Worm (Caenorhabditis elegans) whole organism, L1 larva: ENCODE results near the gene nas-11.

Experiments
- C04F5.9 ChIP-seq: sonication (generic microtip); optimal IDR thresholded peaks from 2 replicates; lab custom pipeline; 2016; ENCODE audit warnings: missing genetic modification characterization, missing compliant biosample characterization
- C16A3.4 ChIP-seq: fragments of 150-350 bp; optimal IDR thresholded peaks from 2 replicates; lab custom pipeline; 2014; ENCODE audit warnings: missing biosample characterization, missing genetic modification characterization
- C34B4.2 ChIP-seq: sonication (generic microtip); optimal IDR thresholded peaks from 2 replicates; lab custom pipeline; 2017; ENCODE audit warnings: mild to moderate bottlenecking, missing genetic modification characterization, missing compliant biosample characterization
- F16B12.6 ChIP-seq: fragments of 150-350 bp; optimal IDR thresholded peaks from 2 replicates; lab custom pipeline; 2014; ENCODE audit warnings: missing biosample characterization, missing genetic modification characterization
- aly-2 ChIP-seq: fragments of 150-350 bp; optimal IDR thresholded peaks from 2 replicates; lab custom pipeline; 2014; ENCODE audit warnings: missing biosample characterization, missing genetic modification characterization
- blmp-1 ChIP-seq: fragments of 150-350 bp; optimal IDR thresholded peaks from 2 replicates; lab custom pipeline; 2014; ENCODE audit warnings: missing biosample characterization, missing genetic modification characterization
- ceh-8 ChIP-seq: fragments of 200-800 bp; sonication (Bioruptor generic); optimal IDR thresholded peaks from 2 replicates; lab custom pipeline; 2018; ENCODE audit warnings: mild to moderate bottlenecking, missing genetic modification characterization, moderate library complexity, missing compliant biosample characterization
- ceh-88 ChIP-seq: fragments of 200-800 bp; sonication (Bioruptor generic); IDR thresholded peaks from 2 replicates; pipeline ENCODE4 v1.3.6; 2022; ENCODE audit warnings: missing genetic modification characterization, missing compliant biosample characterization
- ceh-90 ChIP-seq: sonication (generic microtip); optimal IDR thresholded peaks from 2 replicates; lab custom pipeline; 2016; ENCODE audit warnings: missing genetic modification characterization, missing compliant biosample characterization
- ces-1 ChIP-seq: fragments of 150-350 bp; optimal IDR thresholded peaks from 2 replicates; lab custom pipeline; 2014; ENCODE audit warnings: missing biosample characterization, missing genetic modification reagents, missing genetic modification characterization
- dpl-1 ChIP-seq, 3 experiments: fragments of 150-350 bp in 2 of 3; sonication (generic microtip) in 1 of 3; optimal IDR thresholded peaks; 2 replicates each; lab custom pipeline; 2014 to 2017; ENCODE audit warnings: missing biosample characterization in 3 of 3, missing genetic modification characterization in 3 of 3, missing genetic modification reagents in 3 of 3
- dsc-1 ChIP-seq: sonication (generic microtip); optimal IDR thresholded peaks from 2 replicates; lab custom pipeline; 2016; ENCODE audit warnings: mild to moderate bottlenecking, missing genetic modification characterization, missing compliant biosample characterization
- efl-1 ChIP-seq, 4 experiments: fragments of 150-350 bp; optimal IDR thresholded peaks in 3 of 4; peaks in 1 of 4; 1 replicate in 1 of 4; 2 replicates in 3 of 4; lab custom pipeline; 2014; ENCODE audit warnings: missing biosample characterization in 2 of 4, missing genetic modification characterization in 2 of 4, missing genetic modification reagents in 2 of 4
- egl-13 ChIP-seq: sonication (generic microtip); optimal IDR thresholded peaks from 2 replicates; lab custom pipeline; 2016; ENCODE audit warnings: missing genotype, missing genetic modification reagents, missing genetic modification characterization, missing compliant biosample characterization
- egl-27 ChIP-seq, 2 experiments: fragments of 150-350 bp in 1 of 2; sonication (generic microtip); optimal IDR thresholded peaks; 3 replicates each; lab custom pipeline; 2017 to 2018; ENCODE audit warnings: missing biosample characterization in 2 of 2, missing genetic modification characterization in 2 of 2, missing genetic modification reagents in 2 of 2
- elt-2 ChIP-seq: sonication (generic microtip); optimal IDR thresholded peaks from 2 replicates; lab custom pipeline; 2016; ENCODE audit warnings: missing genetic modification characterization, mild to moderate bottlenecking, inconsistent platforms, missing compliant biosample characterization, missing genetic modification reagents
- fkh-4 ChIP-seq: sonication (generic microtip); optimal IDR thresholded peaks from 2 replicates; lab custom pipeline; 2016; ENCODE audit warnings: missing compliant biosample characterization, missing genetic modification characterization, borderline replicate concordance
- fkh-8 ChIP-seq: sonication (generic microtip); optimal IDR thresholded peaks from 2 replicates; lab custom pipeline; 2016; ENCODE audit warnings: mild to moderate bottlenecking, missing genetic modification characterization, missing compliant biosample characterization
- fos-1 ChIP-seq: fragments of 150-350 bp; optimal IDR thresholded peaks from 2 replicates; lab custom pipeline; 2014; ENCODE audit warnings: missing biosample characterization, missing genetic modification characterization
- lin-35 ChIP-seq, 2 experiments: fragments of 150-350 bp; optimal IDR thresholded peaks; 2 replicates each; lab custom pipeline; 2014; ENCODE audit warnings: missing biosample characterization in 2 of 2, missing genetic modification characterization in 2 of 2, missing genetic modification reagents in 2 of 2
- lsy-2 ChIP-seq, 2 experiments: fragments of 150-350 bp; optimal IDR thresholded peaks; 2 replicates each; lab custom pipeline; 2014; ENCODE audit warnings: missing biosample characterization in 2 of 2, missing genetic modification characterization in 2 of 2
- mab-9 ChIP-seq: fragments of 200-800 bp; sonication (Bioruptor generic); IDR thresholded peaks from 2 replicates; pipeline ENCODE4 v1.3.6; 2022; ENCODE audit warnings: missing genetic modification reagents, missing genetic modification characterization, missing compliant biosample characterization
- mdl-1 ChIP-seq, 2 experiments: fragments of 150-350 bp; optimal IDR thresholded peaks; 2 replicates each; lab custom pipeline; 2014 to 2017; ENCODE audit warnings: missing biosample characterization in 2 of 2, missing genetic modification characterization in 2 of 2, inconsistent platforms in 1 of 2
- mef-2 ChIP-seq: fragments of 150-350 bp; optimal IDR thresholded peaks from 2 replicates; lab custom pipeline; 2014; ENCODE audit warnings: missing biosample characterization, missing genetic modification characterization
- mep-1 ChIP-seq: fragments of 150-350 bp; optimal IDR thresholded peaks from 2 replicates; lab custom pipeline; 2014; ENCODE audit warnings: missing biosample characterization, missing genetic modification characterization
- nhr-11 ChIP-seq: fragments of 150-350 bp; optimal IDR thresholded peaks from 2 replicates; lab custom pipeline; 2014; ENCODE audit warnings: missing biosample characterization, missing genetic modification characterization
- nhr-19 ChIP-seq: fragments of 200-800 bp; sonication (Bioruptor generic); conservative IDR thresholded peaks from 2 replicates; pipeline ENCODE4 v1.3.6; 2022; ENCODE audit warnings: missing genetic modification characterization, missing compliant biosample characterization
- nhr-28 ChIP-seq: fragments of 150-350 bp; optimal IDR thresholded peaks from 2 replicates; lab custom pipeline; 2014; ENCODE audit warnings: missing biosample characterization, missing genetic modification characterization
- nhr-71 ChIP-seq: sonication (generic microtip); optimal IDR thresholded peaks from 2 replicates; lab custom pipeline; 2016; ENCODE audit warnings: mild to moderate bottlenecking, missing genetic modification characterization, moderate library complexity, missing compliant biosample characterization
- nhr-76 ChIP-seq: sonication (generic microtip); optimal IDR thresholded peaks from 2 replicates; lab custom pipeline; 2017; ENCODE audit warnings: missing biosample characterization, missing genetic modification characterization
- nhr-77 ChIP-seq: fragments of 150-350 bp; optimal IDR thresholded peaks from 2 replicates; lab custom pipeline; 2014; ENCODE audit warnings: missing biosample characterization, missing genetic modification characterization
- nhr-85 ChIP-seq: sonication (generic microtip); peaks from one replicate; lab custom pipeline; 2016; ENCODE audit warnings: missing genetic modification characterization, inconsistent platforms, missing compliant biosample characterization
- nhr-90 ChIP-seq: sonication (generic microtip); optimal IDR thresholded peaks from 2 replicates; lab custom pipeline; 2016; ENCODE audit warnings: mild to moderate bottlenecking, missing genetic modification characterization, missing compliant biosample characterization; ENCODE audit not compliant: poor library complexity
- pag-3 ChIP-seq: sonication (generic microtip); optimal IDR thresholded peaks from 2 replicates; lab custom pipeline; 2017; ENCODE audit warnings: missing genetic modification characterization, mild to moderate bottlenecking, missing compliant biosample characterization, antibody characterized with exemption, borderline replicate concordance; ENCODE audit not compliant: insufficient read depth
- pqm-1 ChIP-seq: sonication (generic microtip); optimal IDR thresholded peaks from 3 replicates; lab custom pipeline; 2017; ENCODE audit warnings: missing biosample characterization, missing genetic modification characterization
- rnt-1 ChIP-seq: sonication (generic microtip); optimal IDR thresholded peaks from 2 replicates; lab custom pipeline; 2016; ENCODE audit warnings: mild to moderate bottlenecking, missing genetic modification characterization, moderate library complexity, missing compliant biosample characterization
- skn-1 ChIP-seq: fragments of 150-350 bp; optimal IDR thresholded peaks from 2 replicates; lab custom pipeline; 2014; ENCODE audit warnings: missing biosample characterization, missing genetic modification characterization
- snpc-4 ChIP-seq: fragments of 150-350 bp; optimal IDR thresholded peaks from 2 replicates; lab custom pipeline; 2014; ENCODE audit warnings: missing biosample characterization, missing genetic modification characterization
- snu-23 ChIP-seq: sonication (generic microtip); optimal IDR thresholded peaks from 2 replicates; lab custom pipeline; 2016; ENCODE audit warnings: missing genetic modification characterization, missing compliant biosample characterization
- sptf-1 ChIP-seq: fragments of 150-350 bp; optimal IDR thresholded peaks from 2 replicates; lab custom pipeline; 2014; ENCODE audit warnings: missing biosample characterization, missing genetic modification characterization
- sup-37 ChIP-seq: fragments of 200-800 bp; sonication (Bioruptor generic); optimal IDR thresholded peaks from 2 replicates; lab custom pipeline; 2018; ENCODE audit warnings: mild to moderate bottlenecking, missing genetic modification characterization, missing compliant biosample characterization
- swsn-7 ChIP-seq: sonication (generic microtip); optimal IDR thresholded peaks from 2 replicates; lab custom pipeline; 2016; ENCODE audit warnings: missing genetic modification characterization, missing compliant biosample characterization
- tlp-1 ChIP-seq: fragments of 150-350 bp; optimal IDR thresholded peaks from 2 replicates; lab custom pipeline; 2014; ENCODE audit warnings: missing biosample characterization, missing genetic modification characterization
- unc-130 ChIP-seq: fragments of 150-350 bp; optimal IDR thresholded peaks from 2 replicates; lab custom pipeline; 2017; ENCODE audit warnings: missing biosample characterization, missing genetic modification characterization, inconsistent platforms
- unc-30 ChIP-seq: sonication (generic microtip); optimal IDR thresholded peaks from 2 replicates; lab custom pipeline; 2017; ENCODE audit warnings: missing biosample characterization, missing genetic modification characterization
- unc-62 ChIP-seq: fragments of 150-350 bp; optimal IDR thresholded peaks from 2 replicates; lab custom pipeline; 2014; ENCODE audit warnings: missing biosample characterization, missing genetic modification reagents, missing genetic modification characterization
- unc-86 ChIP-seq: sonication (generic microtip); optimal IDR thresholded peaks from 2 replicates; lab custom pipeline; 2016; ENCODE audit warnings: missing genetic modification characterization, missing compliant biosample characterization
- vab-15 ChIP-seq: sonication (generic microtip); optimal IDR thresholded peaks from 2 replicates; lab custom pipeline; 2017; ENCODE audit warnings: missing genotype, mild to moderate bottlenecking, missing genetic modification characterization, missing compliant biosample characterization
- zag-1 ChIP-seq: fragments of 150-350 bp; optimal IDR thresholded peaks from 2 replicates; lab custom pipeline; 2014; ENCODE audit warnings: missing biosample characterization, missing genetic modification characterization
- ztf-4 ChIP-seq: fragments of 150-350 bp; optimal IDR thresholded peaks from 2 replicates; lab custom pipeline; 2014; ENCODE audit warnings: missing biosample characterization, missing genetic modification characterization

Gene nas-11

ce11 chrX:6743344-6743743, 30.0 kb downstream of the nas-11 start:
- TF ChIP-seq ceh-88 (GFP tag; lab: Robert Waterston, UW) (0 out of 2 replicates have a peak, but pooled peaks have one; percentile 2), rnt-1 (peak; percentile 1), fkh-8 (tag; lab: Kevin White, UChicago) (no peak)
- TF ChIP-seq, all 84 proteins: peak for 2

DNA sequence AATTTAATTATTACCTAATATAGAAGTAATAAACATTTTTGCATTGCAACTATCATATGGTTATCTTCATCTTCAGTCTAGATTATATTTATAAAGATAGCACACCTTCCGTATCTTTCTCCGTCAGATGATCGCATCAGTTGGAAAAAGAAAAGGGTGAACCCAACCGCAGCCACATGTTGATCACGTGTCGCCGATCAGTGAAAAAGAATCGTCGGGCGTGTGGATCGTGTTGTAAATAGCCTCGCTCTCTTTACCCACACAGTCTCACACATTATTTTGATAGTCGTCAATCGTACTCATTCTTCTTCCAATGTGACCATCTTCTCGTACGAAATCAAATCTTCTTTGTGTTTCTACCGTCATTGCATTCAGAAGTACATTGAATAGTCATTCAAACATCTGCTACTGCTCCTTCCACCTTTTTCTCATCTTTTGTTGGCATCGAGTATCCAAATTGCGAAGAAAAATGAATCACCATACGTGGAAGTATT, 30.5 kb downstream of the nas-11 start:
- TF ChIP-seq nhr-28 (tag; lab: Kevin White, UChicago): peak; percentile 31
- TF ChIP-seq vab-15 (tag; lab: Kevin White, UChicago): no peak
- peak; percentile 42 for TF ChIP-seq snpc-4 (tag; lab: Kevin White, UChicago)
- peak; percentile 99 for TF ChIP-seq snu-23
- TF ChIP-seq dsc-1 (tag; lab: Kevin White, UChicago): peak; percentile 63
- no peak for TF ChIP-seq sptf-1 (tag; lab: Kevin White, UChicago)
- TF ChIP-seq ztf-4: peak; percentile 99
- TF ChIP-seq ces-1: no peak
- TF ChIP-seq egl-13: peak; percentile 61
- peak; percentile 60 for TF ChIP-seq mab-9
- TF ChIP-seq tlp-1: peak; percentile 86
- no peak for TF ChIP-seq ceh-90 (tag; lab: Kevin White, UChicago)
- peak; percentile 63 to 65 for TF ChIP-seq efl-1 (optimal IDR thresholded peaks at IDR 0.05; lab: Kevin White, UChicago)
- peak; percentile 10 to 97 for TF ChIP-seq efl-1 (GFP tag; optimal IDR thresholded peaks at IDR 0.05 in 1 of 2; lab: Kevin White, UChicago)
- TF ChIP-seq lsy-2 (tag; optimal IDR thresholded peaks at IDR 0.05; lab: Kevin White, UChicago): peak; percentile 84 to 85
- TF ChIP-seq mep-1 (tag; lab: Kevin White, UChicago): peak; percentile 91
- peak in 1 of 2 experiments; percentile 92 for TF ChIP-seq mdl-1 (tag; optimal IDR thresholded peaks at IDR 0.05; lab: Kevin White, UChicago)
- TF ChIP-seq dpl-1 (GFP tag; optimal IDR thresholded peaks at IDR 0.05; lab: Kevin White, UChicago): peak; percentile 37 to 61 (median 49)
- peak; percentile 11 for TF ChIP-seq ceh-8 (GFP tag; lab: Kevin White, UChicago)
- TF ChIP-seq elt-2 (tag; lab: Kevin White, UChicago): peak; percentile 97
- TF ChIP-seq pqm-1 (tag; lab: Kevin White, UChicago): peak; percentile 40
- TF ChIP-seq nhr-76: no peak
- TF ChIP-seq nhr-19 (GFP tag; lab: Robert Waterston, UW): peak; percentile 97
- TF ChIP-seq unc-130 (tag; lab: Kevin White, UChicago): peak; percentile 93
- peak; percentile 49 for TF ChIP-seq fos-1
- peak; percentile 92 for TF ChIP-seq blmp-1 (tag; lab: Kevin White, UChicago)
- no peak for TF ChIP-seq aly-2 (tag; lab: Kevin White, UChicago)
- TF ChIP-seq unc-86 (tag; lab: Kevin White, UChicago): peak; percentile 0
- peak; percentile 68 for TF ChIP-seq nhr-77
- TF ChIP-seq nhr-90 (tag; lab: Kevin White, UChicago): peak; percentile 99
- peak; percentile 99 for TF ChIP-seq nhr-71
- TF ChIP-seq mef-2 (tag; lab: Kevin White, UChicago): peak; percentile 9
- peak; percentile 15 for TF ChIP-seq unc-62 (GFP tag; lab: Kevin White, UChicago)
- TF ChIP-seq rnt-1: peak; percentile 97
- TF ChIP-seq C04F5.9: peak; percentile 60
- TF ChIP-seq C34B4.2 (tag; lab: Kevin White, UChicago): no peak
- TF ChIP-seq egl-27 (tag; optimal IDR thresholded peaks at IDR 0.05; lab: Kevin White, UChicago): peak; percentile 79 to 80
- no peak for TF ChIP-seq zag-1 (tag; lab: Kevin White, UChicago)
- peak; percentile 44 for TF ChIP-seq skn-1
- peak; percentile 91 for TF ChIP-seq swsn-7
- no peak for TF ChIP-seq pag-3 (tag; lab: Kevin White, UChicago)
- peak; percentile 41 to 88 for TF ChIP-seq lin-35 (GFP tag; optimal IDR thresholded peaks at IDR 0.05; lab: Kevin White, UChicago)
- peak; percentile 85 for TF ChIP-seq sup-37 (GFP tag; lab: Kevin White, UChicago)
- TF ChIP-seq F16B12.6 (tag; lab: Kevin White, UChicago): no peak
- no peak for TF ChIP-seq fkh-4
- TF ChIP-seq unc-30 (tag; lab: Kevin White, UChicago): no peak
- TF ChIP-seq nhr-11 (tag; lab: Kevin White, UChicago): peak; percentile 70
- peak; percentile 86 for TF ChIP-seq C16A3.4 (tag; lab: Kevin White, UChicago)
- peak; percentile 100 for TF ChIP-seq nhr-85
